Fruit fly (Drosophila melanogaster): Measurements from ENCODE around the gene Gapvd1.

The Gapvd1 gene

dm6 chrX:11338973-11339867, 14.0 kb downstream of the Gapvd1 start (continued):
- TF ChIP-seq Meics (GFP tag; optimal IDR thresholded peaks at IDR 0.05) (peak; percentile 39), CG34224 (GFP tag; IDR thresholded peaks at IDR 0.05; ENCODE audit: partially characterized antibody) (peak; percentile 84), HLH3B (GFP tag; IDR thresholded peaks at IDR 0.05) (0 out of 2 replicates have a peak, but pooled peaks have one; percentile 10), repo (GFP tag; optimal IDR thresholded peaks at IDR 0.05) (no peak), CG31388 (GFP tag; optimal IDR thresholded peaks at IDR 0.05) (no peak), Antp (GFP tag; optimal IDR thresholded peaks at IDR 0.05) (peak; percentile 76), ems (GFP tag; optimal IDR thresholded peaks at IDR 0.05) (no peak), CG15696 (tag; optimal IDR thresholded peaks at IDR 0.05) (peak; percentile 17), CG6791 (GFP tag; IDR thresholded peaks at IDR 0.05; ENCODE audit: partially characterized antibody) (peak; percentile 86), CG17385 (GFP tag; optimal IDR thresholded peaks at IDR 0.05) (peak; percentile 14), Vsx1 (GFP tag; optimal IDR thresholded peaks at IDR 0.05) (no peak), CG11504 (tag; optimal IDR thresholded peaks at IDR 0.05) (peak; percentile 48), CG4424 (GFP tag; optimal IDR thresholded peaks at IDR 0.05) (peak; percentile 19), CG15479 (GFP tag; optimal IDR thresholded peaks at IDR 0.05) (no peak), CG1792 (GFP tag; optimal IDR thresholded peaks at IDR 0.05) (peak; percentile 2), ci (GFP tag; IDR thresholded peaks at IDR 0.05) (0 out of 3 replicates have a peak, but pooled peaks have one; percentile 39), sd (tag; optimal IDR thresholded peaks at IDR 0.05) (peak; percentile 87), CG14965 (GFP tag; optimal IDR thresholded peaks at IDR 0.05; ENCODE audit: borderline replicate concordance) (no peak), Ets97D (GFP tag; optimal IDR thresholded peaks at IDR 0.05) (peak; percentile 74), CG1647 (GFP tag; optimal IDR thresholded peaks at IDR 0.05) (peak; percentile 37), CG13775 (GFP tag; optimal IDR thresholded peaks at IDR 0.05) (peak; percentile 40), CG4328 (GFP tag; optimal IDR thresholded peaks at IDR 0.05) (peak; percentile 15), Rfx (GFP tag; IDR thresholded peaks at IDR 0.05) (peak; percentile 68), Hsf (GFP tag; optimal IDR thresholded peaks at IDR 0.05) (peak; percentile 61), Tbp (GFP tag; optimal IDR thresholded peaks at IDR 0.05) (peak; percentile 36), CG12659 (GFP tag; optimal IDR thresholded peaks at IDR 0.05) (peak; percentile 73), Max (GFP tag; optimal IDR thresholded peaks at IDR 0.05) (peak; percentile 27), row (GFP tag; IDR thresholded peaks at IDR 0.05) (peak; percentile 82), lov (optimal IDR thresholded peaks at IDR 0.05) (no peak), lov (GFP tag; IDR thresholded peaks at IDR 0.05) (0 out of 3 replicates have a peak, but pooled peaks have one; percentile 29), CG10543 (GFP tag; optimal IDR thresholded peaks at IDR 0.05) (peak; percentile 65), Rx (GFP tag; IDR thresholded peaks at IDR 0.05) (0 out of 2 replicates have a peak, but pooled peaks have one; percentile 2), YL-1 (GFP tag; optimal IDR thresholded peaks at IDR 0.05) (peak; percentile 46), CG1603 (tag; optimal IDR thresholded peaks at IDR 0.05) (peak; percentile 89), az2 (GFP tag; optimal IDR thresholded peaks at IDR 0.05) (peak; percentile 13), CG7987 (GFP tag; optimal IDR thresholded peaks at IDR 0.05) (no peak), jumu (GFP tag; optimal IDR thresholded peaks at IDR 0.05) (peak; percentile 69), HLH54F (GFP tag; optimal IDR thresholded peaks at IDR 0.05) (peak; percentile 56), Lhr (GFP tag; optimal IDR thresholded peaks at IDR 0.05) (peak; percentile 19), stwl (tag; optimal IDR thresholded peaks at IDR 0.05) (peak; percentile 54), org-1 (GFP tag; optimal IDR thresholded peaks at IDR 0.05) (no peak), prd (optimal IDR thresholded peaks at IDR 0.05) (no peak), prd (GFP tag; IDR thresholded peaks at IDR 0.05) (0 out of 3 replicates have a peak, but pooled peaks have one; percentile 20), CG7963 (GFP tag; IDR thresholded peaks at IDR 0.05; ENCODE audit: partially characterized antibody) (peak; percentile 73), Ptx1 (GFP tag; IDR thresholded peaks at IDR 0.05) (peak; percentile 46; the same call in 1 of the 2 replicates), pzg (GFP tag; optimal IDR thresholded peaks at IDR 0.05) (peak; percentile 91), CG2116 (GFP tag; optimal IDR thresholded peaks at IDR 0.05) (peak; percentile 77), fd96Cb (tag; optimal IDR thresholded peaks at IDR 0.05) (no peak)

Data from whole organism, embryonic.